Fruit fly (Drosophila melanogaster): ENCODE measurements around the gene CG13983.
A peak's percentile ranks its signal among the peaks of the same experiment; 100 is the strongest.

Gene CG13983

dm6 chr2L:6306895-6307294 is 42.6 kb upstream of the CG13983 start (continued):
- peak; percentile 23 for TF ChIP-seq CG4424 (GFP tag; optimal IDR thresholded peaks at IDR 0.05)
- peak; percentile 8 for TF ChIP-seq CG12071 (GFP tag; optimal IDR thresholded peaks at IDR 0.05)
- TF ChIP-seq Ets65A (GFP tag): peak; percentile 94
- TF ChIP-seq tin (GFP tag; optimal IDR thresholded peaks at IDR 0.05): peak; percentile 17
- no peak for TF ChIP-seq prd (optimal IDR thresholded peaks at IDR 0.05)
- peak; percentile 41; the same call in 1 of the 3 replicates for TF ChIP-seq prd (GFP tag; IDR thresholded peaks at IDR 0.05)
- no peak for TF ChIP-seq Fer2 (tag; optimal IDR thresholded peaks at IDR 0.05)
- peak; percentile 16 for TF ChIP-seq CG17359 (tag; optimal IDR thresholded peaks at IDR 0.05)
- TF ChIP-seq B-H1 (GFP tag; IDR thresholded peaks at IDR 0.05): 0 out of 3 replicates have a peak, but pooled peaks have one; percentile 14
- TF ChIP-seq CG9817 (tag; optimal IDR thresholded peaks at IDR 0.05): no peak
- TF ChIP-seq Ptx1 (GFP tag; IDR thresholded peaks at IDR 0.05): peak; percentile 33; the same call in 1 of the 2 replicates
- TF ChIP-seq Xrp1 (GFP tag; IDR thresholded peaks at IDR 0.05): peak; percentile 39; the same call in 1 of the 2 replicates
- TF ChIP-seq CG6689 (GFP tag; IDR thresholded peaks at IDR 0.05): 0 out of 2 replicates have a peak, but pooled peaks have one; percentile 15
- TF ChIP-seq CG3281 (GFP tag; optimal IDR thresholded peaks at IDR 0.05): peak; percentile 7
- TF ChIP-seq Sox102F (GFP tag; optimal IDR thresholded peaks at IDR 0.05): peak; percentile 59
- TF ChIP-seq CG2712 (tag; optimal IDR thresholded peaks at IDR 0.05): peak; percentile 34
- peak; percentile 38 for TF ChIP-seq CG7839 (tag; optimal IDR thresholded peaks at IDR 0.05)
- TF ChIP-seq Blimp-1 (GFP tag; optimal IDR thresholded peaks at IDR 0.05): peak; percentile 48
- TF ChIP-seq ap (GFP tag; IDR thresholded peaks at IDR 0.05): 0 out of 2 replicates have a peak, but pooled peaks have one; percentile 17
- peak; percentile 15 for TF ChIP-seq ind (GFP tag; optimal IDR thresholded peaks at IDR 0.05)
- peak; percentile 48 for TF ChIP-seq CG18599 (GFP tag; optimal IDR thresholded peaks at IDR 0.05)
- TF ChIP-seq CG8388 (GFP tag; optimal IDR thresholded peaks at IDR 0.05): peak; percentile 23
- no peak for TF ChIP-seq CG1024 (GFP tag; IDR thresholded peaks at IDR 0.05)
- peak; percentile 8 for TF ChIP-seq Abd-B (GFP tag; optimal IDR thresholded peaks at IDR 0.05)

DNA sequence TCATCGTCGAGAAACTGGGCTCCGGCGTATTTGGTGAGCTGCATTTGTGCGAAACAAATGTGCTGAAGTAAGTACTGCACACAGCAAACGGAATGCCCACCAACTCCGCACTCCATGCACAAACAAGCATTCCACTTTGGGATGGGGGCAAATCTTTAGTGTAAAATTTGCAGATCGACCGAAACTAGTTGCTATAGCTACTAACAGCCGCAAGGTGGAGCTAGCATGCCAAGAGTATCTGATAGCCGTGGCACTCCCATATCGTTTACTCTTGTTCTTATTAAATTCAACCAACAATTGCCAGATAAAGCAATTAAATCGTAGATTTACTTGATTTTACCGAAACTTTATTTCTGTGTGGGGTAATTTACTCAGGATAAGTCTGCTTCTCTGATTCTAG is 37.3 kb upstream of the CG13983 start:
- TF ChIP-seq H15 (GFP tag; IDR thresholded peaks at IDR 0.05): 0 out of 3 replicates have a peak, but pooled peaks have one; percentile 1
- TF ChIP-seq CTCF (GFP tag; optimal IDR thresholded peaks at IDR 0.05): peak; percentile 61
- TF ChIP-seq HHEX (GFP tag; optimal IDR thresholded peaks at IDR 0.05): no peak
- no peak for TF ChIP-seq CG1792 (GFP tag; optimal IDR thresholded peaks at IDR 0.05)

- TF ChIP-seq CG1603 (tag; optimal IDR thresholded peaks at IDR 0.05) (peak; percentile 34), CG6254 (GFP tag; optimal IDR thresholded peaks at IDR 0.05) (peak; percentile 40), sd (tag; optimal IDR thresholded peaks at IDR 0.05) (peak; percentile 45), CG7928 (GFP tag; optimal IDR thresholded peaks at IDR 0.05) (no peak), chinmo (GFP tag; IDR thresholded peaks at IDR 0.05; ENCODE audit: partially characterized antibody) (0 out of 4 replicates have a peak, but pooled peaks have one; percentile 43), CG12219 (GFP tag; optimal IDR thresholded peaks at IDR 0.05) (peak; percentile 21), CG33557 (GFP tag; optimal IDR thresholded peaks at IDR 0.05) (peak; percentile 64), CG2875 (GFP tag; optimal IDR thresholded peaks at IDR 0.05) (peak; percentile 30), yki (optimal IDR thresholded peaks at IDR 0.05) (no peak), sens (GFP tag) (peak; percentile 86), wek (GFP tag; optimal IDR thresholded peaks at IDR 0.05) (peak; percentile 20), GATAe (GFP tag; conservative IDR thresholded peaks at IDR 0.05) (0 out of 2 replicates have a peak, but pooled peaks have one; percentile 25), MTF-1 (GFP tag; optimal IDR thresholded peaks at IDR 0.05; ENCODE audit: borderline replicate concordance) (peak; percentile 34), Hr78 (GFP tag; optimal IDR thresholded peaks at IDR 0.05) (peak in 1 of 2 experiments; percentile 59), chif (GFP tag; optimal IDR thresholded peaks at IDR 0.05) (no peak), ac (GFP tag; optimal IDR thresholded peaks at IDR 0.05) (peak; percentile 33), org-1 (GFP tag; optimal IDR thresholded peaks at IDR 0.05) (no peak), stwl (tag; optimal IDR thresholded peaks at IDR 0.05) (peak; percentile 5), CG32772 (GFP tag; IDR thresholded peaks at IDR 0.05) (peak; percentile 23; the same call in 1 of the 2 replicates), bsh (GFP tag; optimal IDR thresholded peaks at IDR 0.05) (peak in 1 of 2 experiments; percentile 30), exex (tag; optimal IDR thresholded peaks at IDR 0.05) (peak; percentile 39)
Measured at dm6 chr2L:6291605-6292004, 27.3 kb upstream of the CG13983 start.

Data from whole organism, embryonic.